Fruit fly (Drosophila melanogaster) Kc167 (cell line): ENCODE measurements around the gene gry.

Experiments used
- Sin3A ChIP-seq: fragments of >200 bp; optimal IDR thresholded peaks from 2 replicates; lab custom pipeline; 2018; ENCODE audit warnings: missing external identifiers
- insv ChIP-seq: fragments of >200 bp; optimal IDR thresholded peaks from 3 replicates; lab custom pipeline; 2018; ENCODE audit warnings: missing external identifiers
- ttk ChIP-seq: sonication (Bioruptor generic); optimal IDR thresholded peaks from 2 replicates; lab custom pipeline; 2017; ENCODE audit warnings: missing external identifiers

DNA sequence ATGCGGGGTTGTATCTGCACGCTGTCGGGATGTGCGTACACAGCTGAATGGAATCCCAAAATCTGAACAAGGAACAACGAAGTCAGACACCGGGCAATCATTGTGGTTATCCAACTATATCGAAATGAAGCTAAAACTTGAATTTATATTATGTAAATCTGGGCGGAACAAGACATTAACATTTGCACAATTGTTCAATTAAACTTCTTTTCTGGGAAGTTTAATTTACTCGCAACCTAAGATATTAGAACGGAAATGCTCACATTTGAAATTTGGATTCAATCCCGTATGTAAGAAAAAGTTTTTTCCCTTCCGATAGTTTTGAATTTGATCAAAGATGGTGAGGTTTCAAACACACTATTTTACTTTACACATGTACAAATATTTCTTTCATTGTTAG is 7.4 kb downstream of the gry start, which contains the start of gene CG33160:
- TF ChIP-seq insv (lab: Kevin White, UChicago) (no peak), ttk (lab: Kevin White, UChicago) (no peak), Sin3A (no peak)
